Worm (Caenorhabditis elegans) whole organism, mixed stage, embryonic: ENCODE measurements around the gene lbp-2.

ENCODE experiments used
- M03D4.4 ChIP-seq: sonication (generic microtip); optimal IDR thresholded peaks from 2 replicates; lab custom pipeline; 2017; ENCODE audit warnings: mild to moderate bottlenecking, missing genetic modification characterization, missing compliant biosample characterization
- bed-3 ChIP-seq: fragments of 200-800 bp; sonication (Bioruptor generic); optimal IDR thresholded peaks from 3 replicates; lab custom pipeline; 2018; ENCODE audit warnings: mild to moderate bottlenecking, missing genetic modification characterization, moderate library complexity, missing compliant biosample characterization
- blmp-1 ChIP-seq: fragments of 150-350 bp; optimal IDR thresholded peaks from 2 replicates; lab custom pipeline; 2014; ENCODE audit warnings: missing biosample characterization, missing genetic modification characterization
- ceh-39 ChIP-seq: fragments of 150-350 bp; optimal IDR thresholded peaks from 2 replicates; lab custom pipeline; 2014; ENCODE audit warnings: missing biosample characterization, missing genetic modification characterization
- ceh-43 ChIP-seq: fragments of 200-800 bp; sonication (Bioruptor generic); optimal IDR thresholded peaks from 2 replicates; lab custom pipeline; 2018; ENCODE audit warnings: mild to moderate bottlenecking, missing genetic modification characterization, moderate library complexity, missing compliant biosample characterization
- ceh-83 ChIP-seq: fragments of 200-800 bp; sonication (Bioruptor generic); optimal IDR thresholded peaks from 2 replicates; lab custom pipeline; 2018; ENCODE audit warnings: mild to moderate bottlenecking, missing genetic modification characterization, missing compliant biosample characterization
- ces-1 ChIP-seq: fragments of 150-350 bp; optimal IDR thresholded peaks from 2 replicates; lab custom pipeline; 2014; ENCODE audit warnings: missing biosample characterization, missing genetic modification reagents, missing genetic modification characterization
- cnd-1 ChIP-seq: fragments of 200-800 bp; sonication (Bioruptor generic); optimal IDR thresholded peaks from 2 replicates; lab custom pipeline; 2018; ENCODE audit warnings: mild to moderate bottlenecking, missing genetic modification characterization, missing compliant biosample characterization
- drap-1 ChIP-seq: fragments of 200-800 bp; sonication (Bioruptor generic); optimal IDR thresholded peaks from 3 replicates; lab custom pipeline; 2018; ENCODE audit warnings: mild to moderate bottlenecking, missing genetic modification characterization, missing compliant biosample characterization
- elt-3 ChIP-seq: fragments of 150-350 bp; optimal IDR thresholded peaks from 2 replicates; lab custom pipeline; 2014; ENCODE audit warnings: missing biosample characterization, missing genetic modification characterization
- flh-1 ChIP-seq: fragments of 200-800 bp; sonication (Bioruptor generic); optimal IDR thresholded peaks from 2 replicates; lab custom pipeline; 2018; ENCODE audit warnings: mild to moderate bottlenecking, missing genetic modification characterization, moderate library complexity, missing compliant biosample characterization
- ham-2 ChIP-seq: fragments of 200-800 bp; sonication (Bioruptor generic); optimal IDR thresholded peaks from 2 replicates; lab custom pipeline; 2018; ENCODE audit warnings: mild to moderate bottlenecking, missing genetic modification characterization, missing compliant biosample characterization
- hlh-1 ChIP-seq: fragments of 150-350 bp; optimal IDR thresholded peaks from 2 replicates; lab custom pipeline; 2014; ENCODE audit warnings: missing biosample characterization, missing genetic modification reagents, missing genetic modification characterization
- lin-13 ChIP-seq: fragments of 150-350 bp; optimal IDR thresholded peaks from 2 replicates; lab custom pipeline; 2014; ENCODE audit warnings: missing biosample characterization, missing genetic modification characterization
- lsy-2 ChIP-seq: fragments of 150-350 bp; optimal IDR thresholded peaks from 2 replicates; lab custom pipeline; 2014; ENCODE audit warnings: missing biosample characterization, missing genetic modification characterization
- mab-5 ChIP-seq: fragments of 150-350 bp; optimal IDR thresholded peaks from 2 replicates; lab custom pipeline; 2014; ENCODE audit warnings: missing biosample characterization, missing genetic modification characterization
- mep-1 ChIP-seq: fragments of 150-350 bp; optimal IDR thresholded peaks from 2 replicates; lab custom pipeline; 2017; ENCODE audit warnings: missing biosample characterization, missing genetic modification reagents, missing genetic modification characterization, inconsistent platforms
- mls-2 ChIP-seq: sonication (generic microtip); optimal IDR thresholded peaks from 2 replicates; lab custom pipeline; 2016; ENCODE audit warnings: mild to moderate bottlenecking, missing genetic modification characterization, moderate library complexity, missing compliant biosample characterization
- nhr-2 ChIP-seq: fragments of 150-350 bp; optimal IDR thresholded peaks from 2 replicates; lab custom pipeline; 2014; ENCODE audit warnings: missing biosample characterization, missing genetic modification characterization
- nhr-76 ChIP-seq: sonication (generic microtip); optimal IDR thresholded peaks from 2 replicates; lab custom pipeline; 2017; ENCODE audit warnings: missing biosample characterization, missing genetic modification characterization
- pha-4 ChIP-seq: fragments of 150-350 bp; optimal IDR thresholded peaks from 2 replicates; lab custom pipeline; 2018; ENCODE audit warnings: missing biosample characterization, missing genetic modification reagents, missing genetic modification characterization
- sem-2 ChIP-seq: fragments of 200-800 bp; sonication (Bioruptor generic); optimal IDR thresholded peaks from 2 replicates; lab custom pipeline; 2018; ENCODE audit warnings: mild to moderate bottlenecking, missing genetic modification characterization, missing compliant biosample characterization
- sptf-1 ChIP-seq: sonication (generic microtip); optimal IDR thresholded peaks from 2 replicates; lab custom pipeline; 2017; ENCODE audit warnings: mild to moderate bottlenecking, missing genetic modification characterization, moderate library complexity, missing compliant biosample characterization
- tbx-8 ChIP-seq: fragments of 200-800 bp; sonication (Bioruptor generic); optimal IDR thresholded peaks from 2 replicates; lab custom pipeline; 2018; ENCODE audit warnings: mild to moderate bottlenecking, missing genetic modification characterization, moderate library complexity, missing compliant biosample characterization
- unc-120 ChIP-seq: sonication (generic microtip); optimal IDR thresholded peaks from 2 replicates; lab custom pipeline; 2017; ENCODE audit warnings: missing genetic modification characterization, missing compliant biosample characterization; ENCODE audit not compliant: poor library complexity, severe bottlenecking
- unc-39 ChIP-seq: fragments of 150-350 bp; optimal IDR thresholded peaks from 2 replicates; lab custom pipeline; 2014; ENCODE audit warnings: missing biosample characterization, missing genetic modification characterization
- unc-62 ChIP-seq: fragments of 150-350 bp; optimal IDR thresholded peaks from 2 replicates; lab custom pipeline; 2014; ENCODE audit warnings: missing biosample characterization, missing genetic modification reagents, missing genetic modification characterization
- zip-8 ChIP-seq: fragments of 150-350 bp; optimal IDR thresholded peaks from 2 replicates; lab custom pipeline; 2014; ENCODE audit warnings: missing biosample characterization, missing genetic modification characterization
- ztf-11 ChIP-seq: fragments of 150-350 bp; optimal IDR thresholded peaks from 2 replicates; lab custom pipeline; 2014; ENCODE audit warnings: missing biosample characterization, missing genetic modification characterization

lbp-2 gene

DNA sequence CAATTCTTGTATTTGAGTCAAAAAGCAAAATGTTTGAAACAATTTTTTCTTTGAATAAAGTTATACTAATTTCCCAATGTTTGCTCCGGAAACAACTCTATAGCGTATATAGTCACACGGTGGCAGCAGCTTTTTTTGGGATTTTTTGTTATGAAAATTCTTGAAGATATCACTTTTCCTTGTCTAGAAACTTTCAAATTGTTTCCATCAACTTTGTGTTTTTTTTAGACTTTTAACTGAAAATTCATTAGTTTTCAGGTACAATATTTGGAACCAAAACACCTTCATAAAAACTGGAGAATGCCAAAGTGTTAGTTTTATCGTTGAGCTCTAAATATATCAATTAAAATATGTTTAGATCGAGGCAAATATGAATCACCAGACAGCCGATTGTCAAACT, 12.2 kb downstream of the lbp-2 start, which contains the start of gene K09C4.7:
Gene K09C4.7, plus strand, starts transcription at position 301 of the 400 bp plus-strand sequence.
- TF ChIP-seq nhr-2 (no peak), unc-62 (GFP tag; lab: Kevin White, UChicago) (no peak), unc-120 (no peak), ceh-39 (no peak), sptf-1 (tag; lab: Kevin White, UChicago) (no peak), mls-2 (tag; lab: Kevin White, UChicago) (no peak), elt-3 (tag; lab: Kevin White, UChicago) (no peak), pha-4 (no peak), unc-39 (no peak), bed-3 (no peak), hlh-1 (tag; lab: Kevin White, UChicago) (no peak), tbx-8 (GFP tag; lab: Kevin White, UChicago) (no peak), zip-8 (tag; lab: Kevin White, UChicago) (no peak), ces-1 (GFP tag; lab: Kevin White, UChicago) (no peak), drap-1 (GFP tag; lab: Kevin White, UChicago) (no peak), mep-1 (tag; lab: Kevin White, UChicago) (no peak), ceh-83 (no peak)

- TF ChIP-seq ceh-39 (no peak), unc-120 (no peak), nhr-76 (tag; lab: Kevin White, UChicago) (no peak), ces-1 (GFP tag; lab: Kevin White, UChicago) (no peak), lin-13 (tag; lab: Kevin White, UChicago) (no peak)
These were observed 19.7 kb downstream of the lbp-2 start, which contains the start of gene K09C4.10 for ce11 chrX:3280130-3280529. K09C4.10 (minus strand) TSS chrX:3280230.

- TF ChIP-seq ham-2 (GFP tag; lab: Kevin White, UChicago) = no peak
- no peak for TF ChIP-seq M03D4.4 (tag; lab: Kevin White, UChicago)
- TF ChIP-seq ceh-39 = no peak
- no peak for TF ChIP-seq unc-39
- no peak for TF ChIP-seq nhr-76 (tag; lab: Kevin White, UChicago)
- TF ChIP-seq flh-1 (GFP tag; lab: Kevin White, UChicago) = no peak
- no peak for TF ChIP-seq lin-13 (tag; lab: Kevin White, UChicago)
- TF ChIP-seq sem-2 (GFP tag; lab: Kevin White, UChicago) = no peak
- no peak for TF ChIP-seq ceh-43 (GFP tag; lab: Kevin White, UChicago)
These were observed 21.9 kb downstream of the lbp-2 start, which contains the start of gene K09C4.5 for ce11 chrX:3282306-3282705. K09C4.5 (plus strand) TSS chrX:3282631.

DNA sequence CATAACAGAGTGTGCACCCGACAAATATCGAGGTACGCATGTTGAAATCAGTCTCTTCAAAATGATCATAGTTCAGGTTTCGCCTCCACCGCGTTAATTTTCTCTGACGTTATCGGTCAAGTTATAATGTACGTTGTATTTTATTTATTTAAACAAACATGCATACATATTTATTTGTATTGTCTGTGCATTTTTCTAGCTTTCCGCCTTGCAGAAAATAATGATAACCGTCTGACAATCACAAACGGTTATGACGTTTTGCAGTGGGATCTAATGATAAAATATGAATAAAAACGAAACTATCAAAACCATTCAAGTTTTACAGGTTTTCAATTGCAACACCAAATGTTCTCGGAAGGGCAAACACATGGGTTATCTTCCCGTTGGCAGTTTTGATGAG, 22.8 kb downstream of the lbp-2 start:
- no peak for TF ChIP-seq ceh-83
- TF ChIP-seq pha-4 = no peak
- no peak for TF ChIP-seq cnd-1
- no peak for TF ChIP-seq blmp-1 (tag; lab: Kevin White, UChicago)
- TF ChIP-seq M03D4.4 (tag; lab: Kevin White, UChicago) = no peak
- no peak for TF ChIP-seq lin-13 (tag; lab: Kevin White, UChicago)
- TF ChIP-seq lsy-2 = no peak
- no peak for TF ChIP-seq ceh-43 (GFP tag; lab: Kevin White, UChicago)
- TF ChIP-seq mep-1 (tag; lab: Kevin White, UChicago) = no peak
- no peak for TF ChIP-seq bed-3
- TF ChIP-seq flh-1 (GFP tag; lab: Kevin White, UChicago) = no peak
- TF ChIP-seq zip-8 (tag; lab: Kevin White, UChicago) = no peak

DNA sequence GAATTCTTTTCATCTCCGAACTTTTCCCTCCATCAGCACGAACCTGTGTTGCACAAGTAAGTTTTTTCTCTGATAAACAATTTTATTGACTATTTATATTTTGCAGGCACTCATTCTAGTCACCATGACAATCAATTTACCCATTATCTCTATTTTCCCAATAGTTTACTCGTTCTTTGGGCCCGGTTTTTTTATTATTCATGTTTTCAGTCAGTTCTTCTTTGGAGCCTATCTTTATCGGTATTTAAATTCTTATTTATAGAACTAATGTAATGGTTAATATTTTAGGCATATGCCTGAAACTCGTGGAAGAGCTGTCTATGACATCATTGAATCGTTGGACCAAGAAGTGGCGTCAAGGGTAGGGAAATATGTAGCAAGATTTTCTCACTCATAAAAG, 24.6 kb downstream of the lbp-2 start:
- TF ChIP-seq ham-2 (GFP tag; lab: Kevin White, UChicago) (no peak), ceh-43 (GFP tag; lab: Kevin White, UChicago) (no peak), lsy-2 (no peak), mab-5 (tag; lab: Kevin White, UChicago) (no peak), ceh-83 (no peak), sem-2 (GFP tag; lab: Kevin White, UChicago) (no peak), unc-62 (GFP tag; lab: Kevin White, UChicago) (no peak), bed-3 (no peak), mls-2 (tag; lab: Kevin White, UChicago) (no peak)

- no peak for TF ChIP-seq lsy-2
- TF ChIP-seq unc-120 = no peak
- no peak for TF ChIP-seq ztf-11 (tag; lab: Kevin White, UChicago)
- TF ChIP-seq zip-8 (tag; lab: Kevin White, UChicago) = no peak
- no peak for TF ChIP-seq cnd-1
- TF ChIP-seq unc-39 = no peak
These were observed 25.0 kb downstream of the lbp-2 start for ce11 chrX:3285448-3285847.
